Worm (Caenorhabditis elegans) whole organism, L3 larva: ENCODE data around the gene F22E5.20.
"Not testable (repeated sequence)": the region's sequence is repeated elsewhere in the genome, so short reads cannot be mapped to it uniquely, and the experiment has no call there.

Experiments
- R02D3.7 ChIP-seq: fragments of 150-350 bp; optimal IDR thresholded peaks from 2 replicates; lab custom pipeline; 2014; ENCODE audit warnings: missing biosample characterization, missing genetic modification characterization
- ZK546.5 ChIP-seq: sonication (generic microtip); optimal IDR thresholded peaks from 2 replicates; lab custom pipeline; 2017; ENCODE audit warnings: missing biosample characterization, missing genetic modification characterization
- aly-2 ChIP-seq: fragments of 150-350 bp; optimal IDR thresholded peaks from 2 replicates; lab custom pipeline; 2014; ENCODE audit warnings: missing biosample characterization, missing genetic modification characterization
- ama-1 ChIP-seq: fragments of 150-350 bp; optimal IDR thresholded peaks from 2 replicates; lab custom pipeline; 2018
- ceh-28 ChIP-seq: fragments of 150-350 bp; optimal IDR thresholded peaks from 2 replicates; lab custom pipeline; 2014; ENCODE audit warnings: missing biosample characterization, missing genetic modification reagents, missing genetic modification characterization
- ceh-9 ChIP-seq: sonication (generic microtip); optimal IDR thresholded peaks from 2 replicates; lab custom pipeline; 2018; ENCODE audit warnings: missing biosample characterization, missing genetic modification characterization
- egl-27 ChIP-seq: sonication (generic microtip); optimal IDR thresholded peaks from 4 replicates; lab custom pipeline; 2017; ENCODE audit warnings: missing biosample characterization, missing genetic modification reagents, missing genetic modification characterization
- egl-5 ChIP-seq: fragments of 150-350 bp; optimal IDR thresholded peaks from 2 replicates; lab custom pipeline; 2017; ENCODE audit warnings: missing biosample characterization, missing genetic modification reagents, missing genetic modification characterization, inconsistent platforms
- elt-1 ChIP-seq: fragments of 150-350 bp; optimal IDR thresholded peaks from 2 replicates; lab custom pipeline; 2014; ENCODE audit warnings: missing biosample characterization, missing genetic modification characterization
- eor-1 ChIP-seq, 2 experiments: fragments of 150-350 bp; optimal IDR thresholded peaks; 2 replicates each; lab custom pipeline; 2014 to 2018; ENCODE audit warnings: missing biosample characterization in 2 of 2, missing genetic modification characterization in 2 of 2
- fkh-10 ChIP-seq: sonication (generic microtip); optimal IDR thresholded peaks from 2 replicates; lab custom pipeline; 2017; ENCODE audit warnings: missing biosample characterization, missing genetic modification reagents, missing genetic modification characterization
- fkh-2 ChIP-seq: fragments of 150-350 bp; optimal IDR thresholded peaks from 2 replicates; lab custom pipeline; 2014; ENCODE audit warnings: missing biosample characterization, missing genetic modification reagents, missing genetic modification characterization
- fos-1 ChIP-seq: fragments of 150-350 bp; optimal IDR thresholded peaks from 2 replicates; lab custom pipeline; 2014; ENCODE audit warnings: missing biosample characterization, missing genetic modification characterization
- hmg-11 ChIP-seq: sonication (generic microtip); optimal IDR thresholded peaks from 2 replicates; lab custom pipeline; 2016; ENCODE audit warnings: missing genetic modification characterization, missing compliant biosample characterization
- jun-1 ChIP-seq: fragments of 150-350 bp; optimal IDR thresholded peaks from 2 replicates; lab custom pipeline; 2014; ENCODE audit warnings: missing biosample characterization, missing genetic modification reagents, missing genetic modification characterization
- lin-15B ChIP-seq: fragments of 150-350 bp; optimal IDR thresholded peaks from 2 replicates; lab custom pipeline; 2014; ENCODE audit warnings: missing biosample characterization, missing genetic modification characterization
- lsy-12 ChIP-seq: sonication (generic microtip); optimal IDR thresholded peaks from 2 replicates; lab custom pipeline; 2016; ENCODE audit warnings: mild to moderate bottlenecking, missing genetic modification characterization, missing compliant biosample characterization
- mdl-1 ChIP-seq: fragments of 150-350 bp; optimal IDR thresholded peaks from 2 replicates; lab custom pipeline; 2014; ENCODE audit warnings: missing biosample characterization, missing genetic modification characterization
- nfya-1 ChIP-seq: sonication (generic microtip); optimal IDR thresholded peaks from 2 replicates; lab custom pipeline; 2017; ENCODE audit warnings: missing genetic modification characterization, mild to moderate bottlenecking, missing compliant biosample characterization, antibody characterized with exemption, moderate library complexity; ENCODE audit not compliant: insufficient read depth
- nhr-12 ChIP-seq: fragments of 150-350 bp; optimal IDR thresholded peaks from 2 replicates; lab custom pipeline; 2014; ENCODE audit warnings: missing biosample characterization, missing genetic modification characterization
- nhr-237 ChIP-seq: fragments of 150-350 bp; optimal IDR thresholded peaks from 2 replicates; lab custom pipeline; 2014; ENCODE audit warnings: missing biosample characterization, missing genetic modification characterization
- nhr-25 ChIP-seq: sonication (generic microtip); optimal IDR thresholded peaks from 2 replicates; lab custom pipeline; 2017; ENCODE audit warnings: missing biosample characterization, missing genetic modification characterization
- nhr-28 ChIP-seq: fragments of 150-350 bp; optimal IDR thresholded peaks from 2 replicates; lab custom pipeline; 2014; ENCODE audit warnings: missing biosample characterization, missing genetic modification characterization
- nhr-43 ChIP-seq: sonication (generic microtip); optimal IDR thresholded peaks from 2 replicates; lab custom pipeline; 2016; ENCODE audit warnings: mild to moderate bottlenecking, missing genetic modification characterization, missing compliant biosample characterization; ENCODE audit not compliant: poor library complexity, severe bottlenecking
- nhr-67 ChIP-seq: fragments of 150-350 bp; optimal IDR thresholded peaks from 2 replicates; lab custom pipeline; 2014; ENCODE audit warnings: missing biosample characterization, missing genetic modification characterization
- nhr-77 ChIP-seq: fragments of 150-350 bp; optimal IDR thresholded peaks from 2 replicates; lab custom pipeline; 2014; ENCODE audit warnings: missing biosample characterization, missing genetic modification characterization
- pha-4 ChIP-seq: fragments of 150-350 bp; optimal IDR thresholded peaks from 2 replicates; lab custom pipeline; 2014; ENCODE audit warnings: missing biosample characterization, missing genetic modification reagents, missing genetic modification characterization
- sea-2 ChIP-seq: fragments of 150-350 bp; sonication (generic microtip); optimal IDR thresholded peaks from 4 replicates; lab custom pipeline; 2014; ENCODE audit warnings: missing biosample characterization, missing genetic modification reagents, missing genetic modification characterization
- skn-1 ChIP-seq: fragments of 150-350 bp; optimal IDR thresholded peaks from 2 replicates; lab custom pipeline; 2014; ENCODE audit warnings: missing biosample characterization, missing genetic modification characterization
- snpc-4 ChIP-seq: fragments of 150-350 bp; optimal IDR thresholded peaks from 2 replicates; lab custom pipeline; 2014; ENCODE audit warnings: missing biosample characterization, missing genetic modification characterization
- tbx-2 ChIP-seq: sonication (generic microtip); optimal IDR thresholded peaks from 2 replicates; lab custom pipeline; 2016; ENCODE audit warnings: mild to moderate bottlenecking, missing genetic modification characterization, missing compliant biosample characterization
- unc-39 ChIP-seq: sonication (generic microtip); optimal IDR thresholded peaks from 4 replicates; lab custom pipeline; 2017; ENCODE audit warnings: missing biosample characterization, missing genetic modification characterization
- zag-1 ChIP-seq: fragments of 150-350 bp; optimal IDR thresholded peaks from 2 replicates; lab custom pipeline; 2014; ENCODE audit warnings: missing biosample characterization, missing genetic modification characterization
- ztf-11 ChIP-seq: fragments of 150-350 bp; optimal IDR thresholded peaks from 2 replicates; lab custom pipeline; 2014; ENCODE audit warnings: missing biosample characterization, missing genetic modification characterization
- ztf-4 ChIP-seq: fragments of 150-350 bp; optimal IDR thresholded peaks from 2 replicates; lab custom pipeline; 2014; ENCODE audit warnings: missing biosample characterization, missing genetic modification characterization

The F22E5.20 gene

ce11 chrII:2639401-2640088 lies 33.9 kb downstream of the F22E5.20 start, which contains the start of gene F22E5.8:
F22E5.8 (plus strand) TSS chrII:2640038.
- not testable (repeated sequence) for TF ChIP-seq egl-5, nhr-237, ZK546.5 (tag; lab: Kevin White, UChicago)
- TF ChIP-seq, all 47 proteins: peak for 0; not testable (repeated sequence) for 47

ce11 chrII:2638062-2638461 lies 35.4 kb downstream of the F22E5.20 start, which contains the start of gene F22E5.9:
F22E5.9 (plus strand) TSS chrII:2638388.
- TF ChIP-seq skn-1 (tag; lab: Kevin White, UChicago) (peak; percentile 52), ztf-11 (tag; lab: Kevin White, UChicago) (no peak), pha-4 (tag; lab: Kevin White, UChicago) (peak; percentile 32), nfya-1 (tag; lab: Kevin White, UChicago) (no peak), fos-1 (tag; lab: Kevin White, UChicago) (no peak)

- TF ChIP-seq sea-2 = no peak
- TF ChIP-seq nfya-1 (tag; lab: Kevin White, UChicago) = no peak
- no peak for TF ChIP-seq jun-1 (tag; lab: Kevin White, UChicago)
- TF ChIP-seq unc-39 = no peak
- TF ChIP-seq mdl-1 (tag; lab: Kevin White, UChicago) = no peak
- TF ChIP-seq zag-1 (tag; lab: Kevin White, UChicago) = no peak
- TF ChIP-seq eor-1 (tag; optimal IDR thresholded peaks at IDR 0.05; lab: Kevin White, UChicago) = no peak
- TF ChIP-seq nhr-77 (tag; lab: Kevin White, UChicago) = no peak
- no peak for TF ChIP-seq ztf-4 (tag; lab: Kevin White, UChicago)
- TF ChIP-seq lsy-12 (tag; lab: Kevin White, UChicago) = no peak
- no peak for TF ChIP-seq pha-4 (tag; lab: Kevin White, UChicago)
- no peak for TF ChIP-seq fkh-2 (tag; lab: Kevin White, UChicago)
- no peak for TF ChIP-seq lin-15B (tag; lab: Kevin White, UChicago)
- TF ChIP-seq nhr-237 (tag; lab: Kevin White, UChicago) = no peak
- TF ChIP-seq nhr-12 (tag; lab: Kevin White, UChicago) = no peak
- TF ChIP-seq ceh-9 (tag; lab: Kevin White, UChicago) = no peak
- no peak for TF ChIP-seq snpc-4 (tag; lab: Kevin White, UChicago)
- TF ChIP-seq skn-1 (tag; lab: Kevin White, UChicago) = no peak
- TF ChIP-seq aly-2 (tag; lab: Kevin White, UChicago) = no peak
- TF ChIP-seq nhr-43 = no peak
Observed at ce11 chrII:2637359-2637758, 36.1 kb downstream of the F22E5.20 start, which contains the start of gene F22E5.21. F22E5.21 (minus strand) TSS chrII:2637459.

ce11 chrII:2631169-2631568 lies 42.3 kb downstream of the F22E5.20 start, which contains the start of gene D2062.1:
D2062.1 (plus strand) TSS chrII:2631469.
- TF ChIP-seq zag-1 (tag; lab: Kevin White, UChicago) = no peak
- TF ChIP-seq R02D3.7 (tag; lab: Kevin White, UChicago) = no peak
- TF ChIP-seq nhr-237 (tag; lab: Kevin White, UChicago) = no peak
- no peak for TF ChIP-seq mdl-1 (tag; lab: Kevin White, UChicago)
- no peak for TF ChIP-seq nhr-43
- TF ChIP-seq elt-1 (tag; lab: Kevin White, UChicago) = no peak
- no peak for TF ChIP-seq nhr-28
- no peak for TF ChIP-seq hmg-11 (tag; lab: Kevin White, UChicago)
- TF ChIP-seq fkh-10 (GFP tag; lab: Kevin White, UChicago) = no peak
- no peak for TF ChIP-seq nfya-1 (tag; lab: Kevin White, UChicago)
- no peak for TF ChIP-seq aly-2 (tag; lab: Kevin White, UChicago)
- no peak for TF ChIP-seq fos-1 (tag; lab: Kevin White, UChicago)
- no peak for TF ChIP-seq sea-2
- TF ChIP-seq ZK546.5 (tag; lab: Kevin White, UChicago) = no peak
- TF ChIP-seq nhr-67 = no peak
- TF ChIP-seq unc-39 = no peak
- no peak for TF ChIP-seq egl-5 (tag; lab: Kevin White, UChicago)

ce11 chrII:2629270-2629669 lies 44.2 kb downstream of the F22E5.20 start, which contains the start of gene sri-37:
sri-37 (plus strand) TSS chrII:2629570.
- TF ChIP-seq fos-1 (tag; lab: Kevin White, UChicago) = no peak
- TF ChIP-seq egl-5 (tag; lab: Kevin White, UChicago) = no peak
- no peak for TF ChIP-seq nfya-1 (tag; lab: Kevin White, UChicago)
- TF ChIP-seq ama-1 (lab: Kevin White, UChicago) = no peak
- TF ChIP-seq jun-1 (tag; lab: Kevin White, UChicago) = no peak
- no peak for TF ChIP-seq egl-27 (tag; lab: Kevin White, UChicago)
- no peak for TF ChIP-seq pha-4 (tag; lab: Kevin White, UChicago)
- no peak for TF ChIP-seq nhr-25 (tag; lab: Kevin White, UChicago)
- TF ChIP-seq fkh-10 (GFP tag; lab: Kevin White, UChicago) = no peak
- TF ChIP-seq tbx-2 (tag; lab: Kevin White, UChicago) = no peak
- no peak for TF ChIP-seq ceh-28 (tag; lab: Kevin White, UChicago)
- TF ChIP-seq nhr-28 = no peak
